Fruit fly (Drosophila melanogaster): ENCODE measurements around the gene CG13461.

DNA sequence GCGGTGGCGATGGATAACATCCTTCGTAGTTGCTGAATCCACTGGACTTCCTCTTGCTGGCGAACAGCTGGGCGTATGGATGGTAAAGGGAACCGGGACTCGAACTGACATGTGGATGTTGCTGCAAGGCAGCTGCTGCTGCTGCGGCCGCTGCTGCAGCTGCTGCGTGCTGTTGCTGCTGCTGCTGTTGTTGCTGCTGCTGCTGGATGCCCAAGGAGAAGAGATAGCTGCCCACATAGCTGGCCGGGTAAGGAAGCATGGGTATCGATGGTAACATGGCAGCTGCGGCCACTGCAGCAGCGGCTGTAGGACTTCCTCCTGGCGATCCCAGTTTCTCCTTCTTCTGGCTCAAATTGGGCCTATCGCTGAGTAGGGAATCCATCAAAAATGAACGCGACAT is 8.8 kb downstream of the CG13461 start:
- TF ChIP-seq CTCF (optimal IDR thresholded peaks at IDR 0.05): no peak
- no peak for TF ChIP-seq CG8478 (optimal IDR thresholded peaks at IDR 0.05)
